Worm (Caenorhabditis elegans) whole organism, mixed stage, embryonic: ENCODE data around the gene ttr-40.

ENCODE experiments used
- ces-1 ChIP-seq: fragments of 150-350 bp; optimal IDR thresholded peaks from 2 replicates; lab custom pipeline; 2014; ENCODE audit warnings: missing biosample characterization, missing genetic modification reagents, missing genetic modification characterization
- elt-1 ChIP-seq: sonication (generic microtip); optimal IDR thresholded peaks from 2 replicates; lab custom pipeline; 2017; ENCODE audit warnings: missing genetic modification characterization, mild to moderate bottlenecking, missing compliant biosample characterization, antibody characterized with exemption, moderate library complexity, borderline replicate concordance; ENCODE audit not compliant: insufficient read depth
- nhr-28 ChIP-seq: fragments of 150-350 bp; optimal IDR thresholded peaks from 2 replicates; lab custom pipeline; 2014; ENCODE audit warnings: missing biosample characterization, missing genetic modification characterization
- snpc-4 ChIP-seq: fragments of 150-350 bp; optimal IDR thresholded peaks from 2 replicates; lab custom pipeline; 2014; ENCODE audit warnings: missing biosample characterization, missing genetic modification characterization
- unc-39 ChIP-seq: fragments of 150-350 bp; optimal IDR thresholded peaks from 2 replicates; lab custom pipeline; 2014; ENCODE audit warnings: missing biosample characterization, missing genetic modification characterization

DNA sequence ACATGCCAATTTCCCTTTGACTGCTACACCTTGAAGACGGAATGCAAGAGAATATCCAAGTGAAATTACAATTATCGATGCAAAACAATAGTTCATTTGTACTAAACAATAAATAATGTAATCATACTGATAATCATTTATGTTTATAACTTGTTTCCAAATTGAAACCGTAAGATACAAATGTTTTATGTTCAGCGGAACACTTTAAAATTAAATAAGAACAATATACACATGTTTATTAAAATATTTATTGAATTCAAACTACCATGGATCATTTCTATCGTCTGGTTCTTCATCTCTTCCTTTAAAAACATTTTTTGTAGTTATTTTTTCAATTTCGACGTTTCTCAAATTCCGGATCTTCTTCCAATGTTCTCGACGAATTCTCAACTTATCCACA lies at the start of gene ttr-40:
- no peak for TF ChIP-seq unc-39
- no peak for TF ChIP-seq elt-1 (tag; lab: Kevin White, UChicago)
- TF ChIP-seq snpc-4 (tag; lab: Kevin White, UChicago), result no peak
- TF ChIP-seq nhr-28 (tag; lab: Kevin White, UChicago), result no peak
- TF ChIP-seq ces-1 (GFP tag; lab: Kevin White, UChicago), result no peak
